Fruit fly (Drosophila melanogaster): ENCODE measurements around the gene jumu.
"Not testable (repeated sequence)": the region's sequence is repeated elsewhere in the genome, so short reads cannot be mapped to it uniquely, and the experiment has no call there.

DNA sequence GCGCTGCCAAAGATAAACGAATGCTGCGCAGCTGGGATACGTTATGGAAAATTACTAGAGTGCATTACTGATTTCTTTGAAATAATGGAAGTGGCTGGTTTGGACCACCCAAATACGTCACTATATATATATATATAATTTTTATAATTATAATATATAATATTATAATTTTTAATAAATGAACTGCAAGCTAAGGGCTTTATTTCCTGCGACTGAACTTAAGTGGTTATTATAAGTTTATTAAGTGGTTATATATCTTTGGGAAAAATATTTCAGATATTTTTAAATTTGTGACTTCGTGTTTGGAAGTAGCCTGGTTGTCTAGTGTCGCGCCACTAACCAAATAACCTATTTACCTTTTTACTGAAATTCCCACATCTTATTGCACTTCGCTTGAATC is 1.5 kb upstream of the jumu start, which contains the start of gene CG31406:
- TF ChIP-seq CG6163 (GFP tag; IDR thresholded peaks at IDR 0.05); Gug (GFP tag; IDR thresholded peaks at IDR 0.05); Ets21C (GFP tag; optimal IDR thresholded peaks at IDR 0.05); CG16779 (tag; optimal IDR thresholded peaks at IDR 0.05): not testable (repeated sequence)
